Fruit fly (Drosophila melanogaster): ENCODE data around the gene Wnt10.

Wnt10 gene

DNA sequence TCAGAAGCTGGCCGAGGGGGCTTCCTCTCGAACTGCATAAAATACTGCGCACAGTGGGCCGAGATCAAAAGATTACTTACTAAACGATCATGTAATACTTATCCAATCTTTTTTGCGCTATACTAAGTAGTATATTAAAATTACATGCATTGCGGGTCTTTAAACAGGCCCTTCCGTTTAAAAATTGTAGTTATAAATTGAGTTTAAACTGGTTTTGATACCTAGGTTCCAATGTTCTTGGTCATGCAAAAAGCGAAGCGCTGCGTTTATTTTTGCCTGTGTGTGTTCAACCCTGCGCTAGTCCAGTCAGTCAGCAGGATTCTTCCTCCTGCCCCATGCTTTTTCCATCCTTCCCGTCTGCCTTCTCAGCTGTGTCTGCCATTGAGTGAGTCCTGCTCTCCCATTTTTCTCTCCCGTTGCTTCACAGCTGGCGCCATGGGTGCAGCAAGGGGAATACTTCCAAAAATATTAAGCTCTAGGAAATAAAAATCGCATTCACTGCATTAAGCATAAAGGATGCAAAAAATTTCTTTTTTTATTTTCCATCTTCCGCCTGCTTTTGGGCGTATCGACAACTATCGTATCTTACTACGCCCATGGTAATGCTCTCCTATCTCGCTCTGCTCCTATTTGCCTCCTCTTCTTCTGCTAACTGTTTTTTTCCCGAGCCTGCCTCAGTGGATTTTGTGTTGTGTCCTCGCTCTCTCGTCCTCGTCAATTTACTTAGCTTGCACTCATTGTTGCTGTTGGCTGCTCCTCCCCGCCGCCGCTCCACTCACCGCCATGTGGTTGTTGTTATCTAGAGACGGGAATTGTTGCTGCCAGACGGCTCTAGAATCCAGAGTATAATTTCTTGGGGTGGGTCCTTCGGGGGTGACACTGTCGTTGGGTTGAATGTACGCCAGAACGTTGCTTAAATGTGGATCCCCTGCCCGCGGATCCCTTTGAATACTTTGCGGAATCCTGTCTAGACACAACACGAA is 57.4 kb downstream of the Wnt10 start (continued):
- TF ChIP-seq Atf6 (GFP tag; IDR thresholded peaks at IDR 0.05) (peak; percentile 61), CG30431 (GFP tag; optimal IDR thresholded peaks at IDR 0.05) (no peak), CG14710 (tag; optimal IDR thresholded peaks at IDR 0.05) (peak; percentile 8), unc-4 (GFP tag; IDR thresholded peaks at IDR 0.05; ENCODE audit: partially characterized antibody) (no peak), br (optimal IDR thresholded peaks at IDR 0.05) (no peak), CG30020 (tag; optimal IDR thresholded peaks at IDR 0.05) (no peak), CG34224 (GFP tag; IDR thresholded peaks at IDR 0.05; ENCODE audit: partially characterized antibody) (no peak), zfh2 (GFP tag; optimal IDR thresholded peaks at IDR 0.05) (peak; percentile 82), HmgD (GFP tag; optimal IDR thresholded peaks at IDR 0.05) (no peak), CG17385 (GFP tag; optimal IDR thresholded peaks at IDR 0.05) (peak; percentile 68), ato (GFP tag; IDR thresholded peaks at IDR 0.05; ENCODE audit: partially characterized antibody) (no peak), CG4404 (GFP tag; IDR thresholded peaks at IDR 0.05) (peak; percentile 58), CG13624 (GFP tag; optimal IDR thresholded peaks at IDR 0.05) (peak; percentile 69), H15 (GFP tag; IDR thresholded peaks at IDR 0.05) (no peak), CG17568 (GFP tag; optimal IDR thresholded peaks at IDR 0.05) (no peak), CG3065 (GFP tag; optimal IDR thresholded peaks at IDR 0.05) (no peak), CG9797 (GFP tag; optimal IDR thresholded peaks at IDR 0.05) (no peak), YL-1 (GFP tag; optimal IDR thresholded peaks at IDR 0.05) (no peak), Six4 (GFP tag; optimal IDR thresholded peaks at IDR 0.05) (peak; percentile 41), Atf-2 (GFP tag; optimal IDR thresholded peaks at IDR 0.05) (peak; percentile 41), Dp (GFP tag; optimal IDR thresholded peaks at IDR 0.05) (no peak), CG17802 (tag; optimal IDR thresholded peaks at IDR 0.05) (no peak), CG1647 (GFP tag; optimal IDR thresholded peaks at IDR 0.05) (peak; percentile 52), Xbp1 (GFP tag; optimal IDR thresholded peaks at IDR 0.05) (no peak), Oaz (GFP tag; IDR thresholded peaks at IDR 0.05) (no peak), mam (GFP tag; optimal IDR thresholded peaks at IDR 0.05) (peak; percentile 88), sd (tag; optimal IDR thresholded peaks at IDR 0.05) (no peak), fd64A (GFP tag; optimal IDR thresholded peaks at IDR 0.05) (no peak), Meics (GFP tag; optimal IDR thresholded peaks at IDR 0.05) (peak; percentile 83), odd (GFP tag; optimal IDR thresholded peaks at IDR 0.05) (no peak), usp (GFP tag; optimal IDR thresholded peaks at IDR 0.05) (no peak), CG15514 (GFP tag; optimal IDR thresholded peaks at IDR 0.05) (peak; percentile 62), tll (GFP tag; optimal IDR thresholded peaks at IDR 0.05) (no peak), CG11093 (GFP tag; IDR thresholded peaks at IDR 0.05) (no peak), corto (GFP tag; optimal IDR thresholded peaks at IDR 0.05) (peak; percentile 86), Hr39 (optimal IDR thresholded peaks at IDR 0.05) (no peak), Fer1 (GFP tag; optimal IDR thresholded peaks at IDR 0.05) (peak; percentile 81), sob (GFP tag; IDR thresholded peaks at IDR 0.05) (peak; percentile 68), Nf-YB (GFP tag; optimal IDR thresholded peaks at IDR 0.05) (peak; percentile 11), sr (GFP tag; IDR thresholded peaks at IDR 0.05) (no peak), ewg (GFP tag; optimal IDR thresholded peaks at IDR 0.05) (no peak), Dbx (GFP tag; IDR thresholded peaks at IDR 0.05) (peak; percentile 88), CG42726 (GFP tag; IDR thresholded peaks at IDR 0.05; ENCODE audit: partially characterized antibody) (no peak), CG2116 (GFP tag; optimal IDR thresholded peaks at IDR 0.05) (peak; percentile 7), CG6254 (GFP tag; optimal IDR thresholded peaks at IDR 0.05) (no peak), C15 (GFP tag; IDR thresholded peaks at IDR 0.05) (no peak; the same call in 2 of the 3 replicates), Jarid2 (GFP tag; optimal IDR thresholded peaks at IDR 0.05) (no peak), CG7987 (GFP tag; optimal IDR thresholded peaks at IDR 0.05) (no peak)
